Fruit fly (Drosophila melanogaster) whole organism, embryonic: ENCODE results near the gene CG44044.

Experiments used
- CG10267 ChIP-seq: fragments of 200-800 bp; sonication (Bioruptor generic); optimal IDR thresholded peaks from 2 replicates; lab custom pipeline; 2018; ENCODE audit warnings: missing biosample characterization, mild to moderate bottlenecking, missing genetic modification characterization, moderate library complexity
- CG11456 ChIP-seq: fragments of 200-800 bp; sonication (Bioruptor generic); IDR thresholded peaks from 3 replicates; pipeline ENCODE4 v1.3.6; 2022; ENCODE audit warnings: missing biosample characterization, missing genetic modification characterization
- CG13894 ChIP-seq: fragments of 200-800 bp; sonication (Bioruptor generic); optimal IDR thresholded peaks from 3 replicates; lab custom pipeline; 2018; ENCODE audit warnings: missing biosample characterization, mild to moderate bottlenecking, missing genetic modification characterization, moderate library complexity
- CG14710 ChIP-seq: fragments of 200-800 bp; sonication (Bioruptor generic); optimal IDR thresholded peaks from 3 replicates; lab custom pipeline; 2019; ENCODE audit warnings: missing biosample characterization, mild to moderate bottlenecking, missing genetic modification characterization, moderate library complexity
- CG15011 ChIP-seq: fragments of 200-800 bp; sonication (Bioruptor generic); optimal IDR thresholded peaks from 3 replicates; lab custom pipeline; 2018; ENCODE audit warnings: missing biosample characterization, mild to moderate bottlenecking, missing genetic modification characterization
- CG1603 ChIP-seq: fragments of 200-800 bp; sonication (Bioruptor generic); optimal IDR thresholded peaks from 2 replicates; lab custom pipeline; 2019; ENCODE audit warnings: missing biosample characterization, mild to moderate bottlenecking, missing genetic modification characterization, moderate library complexity
- CG17186 ChIP-seq: fragments of 200-800 bp; sonication (Bioruptor generic); optimal IDR thresholded peaks from 3 replicates; lab custom pipeline; 2017; ENCODE audit warnings: missing biosample characterization, missing genetic modification reagents, missing genetic modification characterization
- CG17829 ChIP-seq: fragments of 200-800 bp; optimal IDR thresholded peaks from 2 replicates; lab custom pipeline; 2019; ENCODE audit warnings: missing biosample characterization, mild to moderate bottlenecking, missing genetic modification characterization, moderate library complexity
- CG2116 ChIP-seq: fragments of 200-800 bp; sonication (Bioruptor generic); optimal IDR thresholded peaks from 3 replicates; lab custom pipeline; 2018; ENCODE audit warnings: missing biosample characterization, mild to moderate bottlenecking, missing genetic modification characterization
- CG30020 ChIP-seq: fragments of 200-800 bp; optimal IDR thresholded peaks from 2 replicates; lab custom pipeline; 2019; ENCODE audit warnings: missing biosample characterization, mild to moderate bottlenecking, missing genetic modification characterization, moderate library complexity
- CG34376 ChIP-seq: fragments of 200-800 bp; sonication (Bioruptor generic); optimal IDR thresholded peaks from 2 replicates; lab custom pipeline; 2018; ENCODE audit warnings: missing biosample characterization, mild to moderate bottlenecking, missing genetic modification characterization
- CG42726 ChIP-seq: fragments of 200-800 bp; sonication (Bioruptor generic); IDR thresholded peaks from 2 replicates; pipeline ENCODE4 v1.3.6; 2022; ENCODE audit warnings: missing biosample characterization, missing genetic modification characterization; ENCODE audit not compliant: partially characterized antibody
- CG7271 ChIP-seq: fragments of 200-800 bp; sonication (Bioruptor generic); optimal IDR thresholded peaks from 2 replicates; lab custom pipeline; 2018; ENCODE audit warnings: missing biosample characterization, mild to moderate bottlenecking, missing genetic modification characterization, moderate library complexity
- CG7745 ChIP-seq: fragments of 200-800 bp; sonication (Bioruptor generic); optimal IDR thresholded peaks from 2 replicates; lab custom pipeline; 2018; ENCODE audit warnings: missing biosample characterization, mild to moderate bottlenecking, missing genetic modification characterization, moderate library complexity
- CG8290 ChIP-seq, 3 experiments: fragments of 200-800 bp; sonication (Bioruptor generic); optimal IDR thresholded peaks; 2 replicates each; lab custom pipeline; 2016 to 2019; ENCODE audit warnings: missing biosample characterization in 3 of 3, missing genetic modification characterization in 3 of 3, mild to moderate bottlenecking in 2 of 3, moderate library complexity in 1 of 3
- CG8944 ChIP-seq: fragments of 200-800 bp; sonication (Bioruptor generic); optimal IDR thresholded peaks from 3 replicates; lab custom pipeline; 2016; ENCODE audit warnings: missing biosample characterization, missing genetic modification characterization
- CG9797 ChIP-seq: fragments of 200-800 bp; sonication (Bioruptor generic); optimal IDR thresholded peaks from 3 replicates; lab custom pipeline; 2018; ENCODE audit warnings: missing biosample characterization, mild to moderate bottlenecking, missing genetic modification characterization
- CHES-1-like ChIP-seq: fragments of 200-800 bp; sonication (Bioruptor generic); optimal IDR thresholded peaks from 2 replicates; lab custom pipeline; 2016; ENCODE audit warnings: missing biosample characterization, missing genetic modification characterization
- CrebB ChIP-seq: fragments of 200-800 bp; sonication (Bioruptor generic); optimal IDR thresholded peaks from 3 replicates; lab custom pipeline; 2018; ENCODE audit warnings: missing biosample characterization, mild to moderate bottlenecking, missing genetic modification characterization
- D ChIP-seq, 2 experiments: fragments of 200-800 bp in 1 of 2; fragments of >200 bp in 1 of 2; sonication (Bioruptor generic) in 1 of 2; optimal IDR thresholded peaks; 2 replicates in 1 of 2; 3 replicates in 1 of 2; lab custom pipeline; 2017; ENCODE audit warnings: mild to moderate bottlenecking in 1 of 2, missing biosample characterization in 1 of 2, missing genetic modification characterization in 1 of 2, missing genetic modification reagents in 1 of 2
- D19A ChIP-seq: fragments of 200-800 bp; optimal IDR thresholded peaks from 3 replicates; lab custom pipeline; 2019; ENCODE audit warnings: missing biosample characterization, mild to moderate bottlenecking, missing genetic modification characterization, moderate library complexity
- Dll ChIP-seq: fragments of 200-800 bp; sonication (Bioruptor generic); IDR thresholded peaks from 4 replicates; pipeline ENCODE4 v1.3.6; 2022; ENCODE audit warnings: missing biosample characterization, missing genetic modification characterization; ENCODE audit not compliant: partially characterized antibody
- E2f2 ChIP-seq: fragments of 200-800 bp; sonication (Bioruptor generic); IDR thresholded peaks from 2 replicates; pipeline ENCODE4 v1.3.6; 2022; ENCODE audit warnings: missing biosample characterization, missing genetic modification characterization
- Ets97D ChIP-seq: fragments of 200-800 bp; sonication (Bioruptor generic); optimal IDR thresholded peaks from 3 replicates; lab custom pipeline; 2016; ENCODE audit warnings: missing biosample characterization, missing genetic modification characterization
- Fer1 ChIP-seq: fragments of 200-800 bp; sonication (Bioruptor generic); optimal IDR thresholded peaks from 2 replicates; lab custom pipeline; 2017; ENCODE audit warnings: missing biosample characterization, mild to moderate bottlenecking, missing genetic modification characterization
- HLH4C ChIP-seq: fragments of 200-800 bp; sonication (Bioruptor generic); IDR thresholded peaks from 3 replicates; pipeline ENCODE4 v1.3.6; 2022; ENCODE audit warnings: missing biosample characterization, missing genetic modification characterization; ENCODE audit not compliant: partially characterized antibody
- Jarid2 ChIP-seq: fragments of 200-800 bp; sonication (Bioruptor generic); optimal IDR thresholded peaks from 3 replicates; lab custom pipeline; 2017; ENCODE audit warnings: mild to moderate bottlenecking, missing biosample characterization, missing genetic modification reagents, missing genetic modification characterization
- MBD-R2 ChIP-seq: fragments of 200-800 bp; sonication (Bioruptor generic); IDR thresholded peaks from 2 replicates; pipeline ENCODE4 v1.3.6; 2022; ENCODE audit warnings: missing biosample characterization, missing genetic modification characterization
- MESR4 ChIP-seq: fragments of 200-800 bp; sonication (Bioruptor generic); optimal IDR thresholded peaks from 2 replicates; lab custom pipeline; 2018; ENCODE audit warnings: missing biosample characterization, mild to moderate bottlenecking, missing genetic modification characterization, moderate library complexity
- Nf-YC ChIP-seq: fragments of 200-800 bp; optimal IDR thresholded peaks from 3 replicates; lab custom pipeline; 2019; ENCODE audit warnings: missing biosample characterization, mild to moderate bottlenecking, missing genetic modification characterization, moderate library complexity
- Pdp1 ChIP-seq, 2 experiments: fragments of 200-800 bp; sonication (Bioruptor generic); optimal IDR thresholded peaks; 3 replicates each; lab custom pipeline; 2016; ENCODE audit warnings: missing biosample characterization in 2 of 2, missing genetic modification characterization in 2 of 2, mild to moderate bottlenecking in 1 of 2, moderate library complexity in 1 of 2
- Scr ChIP-seq: fragments of 200-800 bp; sonication (Bioruptor generic); IDR thresholded peaks from 2 replicates; pipeline ENCODE4 v1.3.6; 2022; ENCODE audit warnings: missing biosample characterization, missing genetic modification characterization; ENCODE audit not compliant: partially characterized antibody
- Sin3A ChIP-seq: fragments of >200 bp; optimal IDR thresholded peaks from 2 replicates; lab custom pipeline; 2018
- Sry-δ ChIP-seq: fragments of 200-800 bp; sonication (Bioruptor generic); optimal IDR thresholded peaks from 2 replicates; lab custom pipeline; 2016; ENCODE audit warnings: missing biosample characterization, missing genetic modification characterization
- Tbp ChIP-seq: fragments of >200 bp; optimal IDR thresholded peaks from 2 replicates; lab custom pipeline; 2018; ENCODE audit warnings: missing biosample characterization, missing genetic modification characterization
- ato ChIP-seq: fragments of 200-800 bp; sonication (Bioruptor generic); IDR thresholded peaks from 2 replicates; pipeline ENCODE4 v1.3.6; 2022; ENCODE audit warnings: missing biosample characterization, missing genetic modification characterization; ENCODE audit not compliant: partially characterized antibody
- bigmax ChIP-seq: fragments of 200-800 bp; sonication (Bioruptor generic); optimal IDR thresholded peaks from 2 replicates; lab custom pipeline; 2018; ENCODE audit warnings: missing biosample characterization, mild to moderate bottlenecking, missing genetic modification characterization
- chm ChIP-seq: fragments of 200-800 bp; sonication (Bioruptor generic); IDR thresholded peaks from 2 replicates; pipeline ENCODE4 v1.3.6; 2022; ENCODE audit warnings: missing biosample characterization, missing genetic modification characterization
- dm ChIP-seq: fragments of 200-800 bp; sonication (Bioruptor generic); optimal IDR thresholded peaks from 3 replicates; lab custom pipeline; 2016; ENCODE audit warnings: missing biosample characterization, missing genetic modification characterization
- gfzf ChIP-seq: fragments of 200-800 bp; sonication (Bioruptor generic); optimal IDR thresholded peaks from 2 replicates; lab custom pipeline; 2016; ENCODE audit warnings: missing biosample characterization, mild to moderate bottlenecking, missing genetic modification characterization, moderate library complexity
- gsb-n ChIP-seq: fragments of 200-800 bp; sonication (Bioruptor generic); optimal IDR thresholded peaks from 3 replicates; lab custom pipeline; 2018; ENCODE audit warnings: missing biosample characterization, mild to moderate bottlenecking, missing genetic modification characterization
- ham ChIP-seq: fragments of 200-800 bp; sonication (Bioruptor generic); IDR thresholded peaks from 2 replicates; pipeline ENCODE4 v1.3.6; 2022; ENCODE audit warnings: missing biosample characterization, missing genetic modification characterization
- her ChIP-seq: fragments of 200-800 bp; sonication (Bioruptor generic); optimal IDR thresholded peaks from 2 replicates; lab custom pipeline; 2016; ENCODE audit warnings: missing biosample characterization, missing genetic modification characterization
- sd ChIP-seq: fragments of 200-800 bp; sonication (Bioruptor generic); optimal IDR thresholded peaks from 3 replicates; lab custom pipeline; 2018; ENCODE audit warnings: missing biosample characterization, mild to moderate bottlenecking, missing genetic modification characterization, moderate library complexity
- sr ChIP-seq: fragments of 200-800 bp; sonication (Bioruptor generic); IDR thresholded peaks from 3 replicates; pipeline ENCODE4 v1.3.6; 2022; ENCODE audit warnings: missing biosample characterization, missing genetic modification characterization
- trem ChIP-seq: fragments of 200-800 bp; optimal IDR thresholded peaks from 3 replicates; lab custom pipeline; 2019; ENCODE audit warnings: missing biosample characterization, mild to moderate bottlenecking, missing genetic modification characterization, moderate library complexity
- unc-4 ChIP-seq: fragments of 200-800 bp; sonication (Bioruptor generic); IDR thresholded peaks from 2 replicates; pipeline ENCODE4 v1.3.6; 2022; ENCODE audit warnings: missing biosample characterization, missing genetic modification characterization; ENCODE audit not compliant: partially characterized antibody
- zen ChIP-seq: fragments of 200-800 bp; sonication (Bioruptor generic); optimal IDR thresholded peaks from 3 replicates; lab custom pipeline; 2018; ENCODE audit warnings: missing biosample characterization, mild to moderate bottlenecking, missing genetic modification characterization, moderate library complexity

Gene CG44044

dm6 chr3R:16338342-16338741, 16.7 kb downstream of the CG44044 start (continued):
- TF ChIP-seq CG1603 (peak; percentile 79), MESR4 (peak; percentile 45), CG17186 (GFP tag; lab: Kevin White, UChicago) (peak; percentile 65), MBD-R2 (GFP tag; lab: Robert Waterston, UW) (peak; percentile 41; the same call in 1 of the 2 replicates), CG14710 (peak; percentile 71), unc-4 (peak; percentile 41), Ets97D (peak; percentile 39), CG2116 (GFP tag; lab: Kevin White, UChicago) (peak; percentile 44), Fer1 (GFP tag; lab: Kevin White, UChicago) (peak; percentile 36), Jarid2 (GFP tag; lab: Kevin White, UChicago) (peak; percentile 86), Pdp1 (GFP tag; optimal IDR thresholded peaks at IDR 0.05; lab: Kevin White, UChicago) (peak in 1 of 2 experiments; percentile 61), trem (tag; lab: Kevin White, UChicago) (peak; percentile 75), sd (tag; lab: Kevin White, UChicago) (peak; percentile 44), ham (no peak), zen (tag; lab: Kevin White, UChicago) (peak; percentile 23), CG8944 (GFP tag; lab: Kevin White, UChicago) (no peak), CG15011 (no peak), bigmax (no peak), CG11456 (GFP tag; lab: Robert Waterston, UW) (no peak), CG10267 (tag; lab: Kevin White, UChicago) (peak; percentile 54), her (GFP tag; lab: Kevin White, UChicago) (no peak), CG7745 (tag; lab: Kevin White, UChicago) (peak; percentile 28), CG30020 (tag; lab: Kevin White, UChicago) (peak; percentile 10), CG34376 (GFP tag; lab: Kevin White, UChicago) (peak; percentile 45), Scr (GFP tag; lab: Robert Waterston, UW) (0 out of 2 replicates have a peak, but pooled peaks have one; percentile 35), E2f2 (GFP tag; lab: Robert Waterston, UW) (peak; percentile 98), dm (no peak), D19A (tag; lab: Kevin White, UChicago) (peak; percentile 45), gsb-n (peak; percentile 15), CG17829 (tag; lab: Kevin White, UChicago) (peak; percentile 58), Dll (GFP tag; lab: Robert Waterston, UW) (0 out of 4 replicates have a peak, but pooled peaks have one; percentile 19), HLH4C (GFP tag; lab: Robert Waterston, UW) (0 out of 3 replicates have a peak, but pooled peaks have one; percentile 29), CG8290 (GFP tag; optimal IDR thresholded peaks at IDR 0.05; lab: Kevin White, UChicago) (no peak), CG8290 (tag; optimal IDR thresholded peaks at IDR 0.05; lab: Kevin White, UChicago) (peak in 1 of 2 experiments; percentile 62), Sin3A (lab: Kevin White, UChicago) (peak; percentile 39), Sry-δ (peak; percentile 51), CG7271 (tag; lab: Kevin White, UChicago) (peak; percentile 24), CrebB (tag; lab: Kevin White, UChicago) (peak; percentile 57), Tbp (peak; percentile 92), D (optimal IDR thresholded peaks at IDR 0.05; lab: Kevin White, UChicago) (no peak), D (GFP tag; optimal IDR thresholded peaks at IDR 0.05; lab: Kevin White, UChicago) (no peak), sr (GFP tag; lab: Robert Waterston, UW) (0 out of 3 replicates have a peak, but pooled peaks have one; percentile 16), Nf-YC (tag; lab: Kevin White, UChicago) (peak; percentile 35), ato (peak; percentile 16; the same call in 1 of the 2 replicates), CG13894 (tag; lab: Kevin White, UChicago) (no peak), gfzf (GFP tag; lab: Kevin White, UChicago) (peak; percentile 99), chm (GFP tag; lab: Robert Waterston, UW) (0 out of 2 replicates have a peak, but pooled peaks have one; percentile 34), CHES-1-like (GFP tag; lab: Kevin White, UChicago) (peak; percentile 10), CG42726 (GFP tag; lab: Robert Waterston, UW) (peak; percentile 59; the same call in 1 of the 2 replicates), CG9797 (GFP tag; lab: Kevin White, UChicago) (peak; percentile 99)
